Fruit fly (Drosophila melanogaster) whole organism, embryonic: ENCODE data around the gene CG43229.

Experiments
- Atf3 ChIP-seq: fragments of 200-800 bp; sonication (Bioruptor generic); optimal IDR thresholded peaks from 3 replicates; lab custom pipeline; 2016; ENCODE audit warnings: missing biosample characterization, missing genetic modification characterization
- Atf6 ChIP-seq: fragments of 200-800 bp; sonication (Bioruptor generic); IDR thresholded peaks from 2 replicates; pipeline ENCODE4 v1.3.6; 2022; ENCODE audit warnings: missing biosample characterization, missing genetic modification characterization
- B-H2 ChIP-seq: fragments of 200-800 bp; sonication (Bioruptor generic); optimal IDR thresholded peaks from 2 replicates; lab custom pipeline; 2018; ENCODE audit warnings: missing biosample characterization, mild to moderate bottlenecking, missing genetic modification characterization
- Bteb2 ChIP-seq: fragments of 200-800 bp; sonication (Bioruptor generic); optimal IDR thresholded peaks from 2 replicates; lab custom pipeline; 2016; ENCODE audit warnings: missing biosample characterization, missing genetic modification characterization
- CG11560 ChIP-seq: fragments of 200-800 bp; sonication (Bioruptor generic); IDR thresholded peaks from 3 replicates; pipeline ENCODE4 v1.3.6; 2022; ENCODE audit warnings: missing biosample characterization, missing genetic modification characterization
- CG12071 ChIP-seq: fragments of 200-800 bp; sonication (Bioruptor generic); optimal IDR thresholded peaks from 3 replicates; lab custom pipeline; 2018; ENCODE audit warnings: missing biosample characterization, mild to moderate bottlenecking, missing genetic modification characterization
- CG12299 ChIP-seq: fragments of 200-800 bp; sonication (Bioruptor generic); optimal IDR thresholded peaks from 2 replicates; lab custom pipeline; 2018; ENCODE audit warnings: missing biosample characterization, mild to moderate bottlenecking, missing genetic modification characterization
- CG12391 ChIP-seq: fragments of 200-800 bp; sonication (Bioruptor generic); optimal IDR thresholded peaks from 3 replicates; lab custom pipeline; 2018; ENCODE audit warnings: missing biosample characterization, mild to moderate bottlenecking, missing genetic modification characterization, moderate library complexity
- CG13424 ChIP-seq: fragments of 200-800 bp; sonication (Bioruptor generic); optimal IDR thresholded peaks from 2 replicates; lab custom pipeline; 2019; ENCODE audit warnings: missing biosample characterization, mild to moderate bottlenecking, missing genetic modification characterization, moderate library complexity
- CG14965 ChIP-seq: fragments of 200-800 bp; sonication (Bioruptor generic); optimal IDR thresholded peaks from 2 replicates; lab custom pipeline; 2016; ENCODE audit warnings: missing biosample characterization, missing genetic modification characterization, borderline replicate concordance
- CG15601 ChIP-seq: fragments of 200-800 bp; sonication (Bioruptor generic); optimal IDR thresholded peaks from 3 replicates; lab custom pipeline; 2019; ENCODE audit warnings: missing biosample characterization, mild to moderate bottlenecking, missing genetic modification characterization, moderate library complexity
- CG1603 ChIP-seq: fragments of 200-800 bp; sonication (Bioruptor generic); optimal IDR thresholded peaks from 2 replicates; lab custom pipeline; 2019; ENCODE audit warnings: missing biosample characterization, mild to moderate bottlenecking, missing genetic modification characterization, moderate library complexity
- CG17912 ChIP-seq: fragments of 200-800 bp; sonication (Bioruptor generic); optimal IDR thresholded peaks from 2 replicates; lab custom pipeline; 2018; ENCODE audit warnings: missing biosample characterization, mild to moderate bottlenecking, missing genetic modification characterization
- CG1832 ChIP-seq: fragments of 200-800 bp; sonication (Bioruptor generic); optimal IDR thresholded peaks from 2 replicates; lab custom pipeline; 2017; ENCODE audit warnings: missing biosample characterization, mild to moderate bottlenecking, missing genetic modification characterization, inconsistent platforms
- CG18764 ChIP-seq: fragments of 200-800 bp; sonication (Bioruptor generic); optimal IDR thresholded peaks from 3 replicates; lab custom pipeline; 2016; ENCODE audit warnings: missing biosample characterization, missing genetic modification characterization
- CG2120 ChIP-seq: fragments of 200-800 bp; sonication (Bioruptor generic); optimal IDR thresholded peaks from 3 replicates; lab custom pipeline; 2016; ENCODE audit warnings: missing biosample characterization, missing genetic modification characterization
- CG2678 ChIP-seq: fragments of 200-800 bp; sonication (Bioruptor generic); optimal IDR thresholded peaks from 3 replicates; lab custom pipeline; 2019; ENCODE audit warnings: missing biosample characterization, mild to moderate bottlenecking, missing genetic modification characterization, moderate library complexity
- CG32532 ChIP-seq: fragments of 200-800 bp; sonication (Bioruptor generic); IDR thresholded peaks from 2 replicates; pipeline ENCODE4 v1.3.6; 2022; ENCODE audit warnings: missing biosample characterization, missing genetic modification characterization
- CG6272 ChIP-seq: fragments of 200-800 bp; sonication (Bioruptor generic); IDR thresholded peaks from 2 replicates; pipeline ENCODE4 v1.3.6; 2022; ENCODE audit warnings: missing biosample characterization, missing genetic modification characterization
- CG6791 ChIP-seq: fragments of 200-800 bp; sonication (Bioruptor generic); IDR thresholded peaks from 3 replicates; pipeline ENCODE4 v1.3.6; 2022; ENCODE audit warnings: missing biosample characterization, missing genetic modification characterization; ENCODE audit not compliant: partially characterized antibody
- CG7357 ChIP-seq: fragments of 200-800 bp; sonication (Bioruptor generic); IDR thresholded peaks from 3 replicates; pipeline ENCODE4 v1.3.6; 2022; ENCODE audit warnings: missing biosample characterization, missing genetic modification characterization
- CG7987 ChIP-seq: fragments of 200-800 bp; sonication (Bioruptor generic); optimal IDR thresholded peaks from 2 replicates; lab custom pipeline; 2018; ENCODE audit warnings: missing biosample characterization, mild to moderate bottlenecking, missing genetic modification characterization, moderate library complexity
- CG8359 ChIP-seq: fragments of 200-800 bp; sonication (Bioruptor generic); optimal IDR thresholded peaks from 2 replicates; lab custom pipeline; 2017; ENCODE audit warnings: missing biosample characterization, mild to moderate bottlenecking, missing genetic modification characterization, borderline replicate concordance
- CG9876 ChIP-seq: fragments of 200-800 bp; sonication (Bioruptor generic); optimal IDR thresholded peaks from 2 replicates; lab custom pipeline; 2016; ENCODE audit warnings: missing biosample characterization, missing genetic modification characterization
- Dfd ChIP-seq, 2 experiments: fragments of >200 bp; optimal IDR thresholded peaks; 2 replicates each; lab custom pipeline; 2017; ENCODE audit warnings: missing biosample characterization in 2 of 2, missing genetic modification characterization in 2 of 2
- Dll ChIP-seq: fragments of 200-800 bp; sonication (Bioruptor generic); IDR thresholded peaks from 4 replicates; pipeline ENCODE4 v1.3.6; 2022; ENCODE audit warnings: missing biosample characterization, missing genetic modification characterization; ENCODE audit not compliant: partially characterized antibody
- Dref ChIP-seq: fragments of 200-800 bp; sonication (Bioruptor generic); IDR thresholded peaks from 2 replicates; pipeline ENCODE4 v1.3.6; 2022; ENCODE audit warnings: missing biosample characterization, missing genetic modification characterization
- HLH4C ChIP-seq: fragments of 200-800 bp; sonication (Bioruptor generic); IDR thresholded peaks from 3 replicates; pipeline ENCODE4 v1.3.6; 2022; ENCODE audit warnings: missing biosample characterization, missing genetic modification characterization; ENCODE audit not compliant: partially characterized antibody
- Hand ChIP-seq: fragments of 200-800 bp; sonication (Bioruptor generic); optimal IDR thresholded peaks from 2 replicates; lab custom pipeline; 2017; ENCODE audit warnings: mild to moderate bottlenecking, missing biosample characterization, missing genetic modification reagents, missing genetic modification characterization
- Jarid2 ChIP-seq: fragments of 200-800 bp; sonication (Bioruptor generic); optimal IDR thresholded peaks from 3 replicates; lab custom pipeline; 2017; ENCODE audit warnings: mild to moderate bottlenecking, missing biosample characterization, missing genetic modification reagents, missing genetic modification characterization
- Lpt ChIP-seq: fragments of >200 bp; optimal IDR thresholded peaks from 2 replicates; lab custom pipeline; 2018; ENCODE audit warnings: missing biosample characterization, missing genetic modification characterization
- MESR4 ChIP-seq: fragments of 200-800 bp; sonication (Bioruptor generic); optimal IDR thresholded peaks from 2 replicates; lab custom pipeline; 2018; ENCODE audit warnings: missing biosample characterization, mild to moderate bottlenecking, missing genetic modification characterization, moderate library complexity
- Max ChIP-seq: fragments of 200-800 bp; sonication (Bioruptor generic); optimal IDR thresholded peaks from 2 replicates; lab custom pipeline; 2016; ENCODE audit warnings: missing biosample characterization, mild to moderate bottlenecking, missing genetic modification characterization
- NFAT ChIP-seq: fragments of 200-800 bp; sonication (Bioruptor generic); IDR thresholded peaks from 2 replicates; pipeline ENCODE4 v1.3.6; 2022; ENCODE audit warnings: missing biosample characterization, missing genetic modification characterization
- Pdp1 ChIP-seq, 2 experiments: fragments of 200-800 bp; sonication (Bioruptor generic); optimal IDR thresholded peaks; 3 replicates each; lab custom pipeline; 2016; ENCODE audit warnings: missing biosample characterization in 2 of 2, missing genetic modification characterization in 2 of 2, mild to moderate bottlenecking in 1 of 2, moderate library complexity in 1 of 2
- Rfx ChIP-seq: fragments of 200-800 bp; sonication (Bioruptor generic); IDR thresholded peaks from 2 replicates; pipeline ENCODE4 v1.3.6; 2022; ENCODE audit warnings: missing biosample characterization, missing genetic modification characterization
- YL-1 ChIP-seq: fragments of 200-800 bp; sonication (Bioruptor generic); optimal IDR thresholded peaks from 3 replicates; lab custom pipeline; 2017; ENCODE audit warnings: missing biosample characterization, mild to moderate bottlenecking, missing genetic modification characterization
- az2 ChIP-seq: fragments of 200-800 bp; sonication (Bioruptor generic); optimal IDR thresholded peaks from 3 replicates; lab custom pipeline; 2016; ENCODE audit warnings: missing biosample characterization, missing genetic modification characterization
- bbx ChIP-seq: fragments of 200-800 bp; sonication (Bioruptor generic); IDR thresholded peaks from 2 replicates; pipeline ENCODE4 v1.3.6; 2022; ENCODE audit warnings: missing biosample characterization, missing genetic modification characterization; ENCODE audit not compliant: partially characterized antibody
- br ChIP-seq: fragments of >200 bp; optimal IDR thresholded peaks from 2 replicates; lab custom pipeline; 2017
- chn ChIP-seq: fragments of 200-800 bp; sonication (Bioruptor generic); optimal IDR thresholded peaks from 2 replicates; lab custom pipeline; 2016; ENCODE audit warnings: missing biosample characterization, missing genetic modification characterization
- ci ChIP-seq: fragments of 200-800 bp; sonication (Bioruptor generic); IDR thresholded peaks from 3 replicates; pipeline ENCODE4 v1.3.6; 2022; ENCODE audit warnings: missing biosample characterization, missing genetic modification characterization
- dimm ChIP-seq: fragments of 200-800 bp; sonication (Bioruptor generic); IDR thresholded peaks from 2 replicates; pipeline ENCODE4 v1.3.6; 2022; ENCODE audit warnings: missing biosample characterization, missing genetic modification characterization
- fd64A ChIP-seq: fragments of 200-800 bp; sonication (Bioruptor generic); optimal IDR thresholded peaks from 3 replicates; lab custom pipeline; 2018; ENCODE audit warnings: missing biosample characterization, mild to moderate bottlenecking, missing genetic modification characterization
- h ChIP-seq: fragments of >200 bp; optimal IDR thresholded peaks from 2 replicates; lab custom pipeline; 2017
- hb ChIP-seq: fragments of 200-800 bp; sonication (Bioruptor generic); IDR thresholded peaks from 3 replicates; pipeline ENCODE4 v1.3.6; 2022; ENCODE audit warnings: missing biosample characterization, missing genetic modification characterization; ENCODE audit not compliant: partially characterized antibody
- nau ChIP-seq: fragments of 200-800 bp; sonication (Bioruptor generic); optimal IDR thresholded peaks from 3 replicates; lab custom pipeline; 2017; ENCODE audit warnings: missing biosample characterization, mild to moderate bottlenecking, missing genetic modification characterization, missing genetic modification reagents
- salm ChIP-seq: fragments of 200-800 bp; sonication (Bioruptor generic); optimal IDR thresholded peaks from 2 replicates; lab custom pipeline; 2018; ENCODE audit warnings: missing biosample characterization, mild to moderate bottlenecking, missing genetic modification characterization
- sug ChIP-seq: fragments of 200-800 bp; optimal IDR thresholded peaks from 2 replicates; lab custom pipeline; 2019; ENCODE audit warnings: missing biosample characterization, mild to moderate bottlenecking, missing genetic modification characterization, moderate library complexity
- vnd ChIP-seq: fragments of 200-800 bp; sonication (Bioruptor generic); IDR thresholded peaks from 3 replicates; pipeline ENCODE4 v1.3.6; 2022; ENCODE audit warnings: missing biosample characterization, missing genetic modification characterization; ENCODE audit not compliant: partially characterized antibody

CG43229 gene

dm6 chrX:18101098-18101711, 37.1 kb upstream of the CG43229 start, which contains the start of gene Mvb12 (continued):
- 0 out of 2 replicates have a peak, but pooled peaks have one; percentile 12 for TF ChIP-seq CG32532 (GFP tag; lab: Robert Waterston, UW)
- peak; percentile 3 for TF ChIP-seq CG12299 (tag; lab: Kevin White, UChicago)
- no peak for TF ChIP-seq CG9876 (GFP tag; lab: Kevin White, UChicago)
- peak; percentile 48 for TF ChIP-seq CG1603 (tag; lab: Kevin White, UChicago)
- TF ChIP-seq Rfx = 0 out of 2 replicates have a peak, but pooled peaks have one; percentile 19
- TF ChIP-seq Dfd (GFP tag; optimal IDR thresholded peaks at IDR 0.05; lab: Kevin White, UChicago) = no peak
- peak; percentile 5 for TF ChIP-seq chn (GFP tag; lab: Kevin White, UChicago)
- no peak for TF ChIP-seq CG6272 (GFP tag; lab: Robert Waterston, UW)
- peak; percentile 54 for TF ChIP-seq MESR4 (GFP tag; lab: Kevin White, UChicago)
- TF ChIP-seq vnd (GFP tag; lab: Robert Waterston, UW) = peak; percentile 19; the same call in 2 of the 3 replicates
- peak; percentile 23 for TF ChIP-seq CG2678 (tag; lab: Kevin White, UChicago)
- peak; percentile 7 for TF ChIP-seq sug (tag; lab: Kevin White, UChicago)
- peak in 1 of 2 experiments; percentile 0 for TF ChIP-seq Pdp1 (GFP tag; optimal IDR thresholded peaks at IDR 0.05; lab: Kevin White, UChicago)
- peak; percentile 62 for TF ChIP-seq Jarid2 (GFP tag; lab: Kevin White, UChicago)
- peak; percentile 1 for TF ChIP-seq salm
- TF ChIP-seq CG15601 (tag; lab: Kevin White, UChicago) = peak; percentile 45
- TF ChIP-seq CG1832 (GFP tag; lab: Kevin White, UChicago) = no peak
- no peak for TF ChIP-seq Lpt (GFP tag; lab: Kevin White, UChicago)
- peak; percentile 7 for TF ChIP-seq CG12071 (GFP tag; lab: Kevin White, UChicago)
- TF ChIP-seq nau = peak; percentile 15
- 0 out of 2 replicates have a peak, but pooled peaks have one; percentile 18 for TF ChIP-seq Atf6
- peak; percentile 74 for TF ChIP-seq bbx
- no peak for TF ChIP-seq CG8359
- peak; percentile 60; the same call in 2 of the 3 replicates for TF ChIP-seq ci (GFP tag; lab: Robert Waterston, UW)
- peak; percentile 23 for TF ChIP-seq YL-1 (GFP tag; lab: Kevin White, UChicago)
- TF ChIP-seq Dref (GFP tag; lab: Robert Waterston, UW) = peak; percentile 65
- no peak for TF ChIP-seq Bteb2

dm6 chrX:18101778-18102177, 36.6 kb upstream of the CG43229 start, which contains the start of gene Taf8:
Gene Taf8, plus strand, starts transcription at chrX:18101970.
- TF ChIP-seq h (lab: Kevin White, UChicago) (no peak), fd64A (GFP tag; lab: Kevin White, UChicago) (no peak), CG6791 (GFP tag; lab: Robert Waterston, UW) (peak; percentile 81), CG7357 (GFP tag; lab: Robert Waterston, UW) (peak; percentile 70), hb (peak; percentile 54; the same call in 1 of the 3 replicates), CG18764 (GFP tag; lab: Kevin White, UChicago) (no peak), CG7987 (GFP tag; lab: Kevin White, UChicago) (no peak), CG11560 (no peak), Dll (GFP tag; lab: Robert Waterston, UW) (peak; percentile 63; the same call in 3 of the 4 replicates), CG14965 (no peak), HLH4C (GFP tag; lab: Robert Waterston, UW) (peak; percentile 37; the same call in 2 of the 3 replicates), az2 (GFP tag; lab: Kevin White, UChicago) (no peak), Hand (GFP tag; lab: Kevin White, UChicago) (no peak), CG13424 (tag; lab: Kevin White, UChicago) (no peak), NFAT (peak; percentile 39; the same call in 1 of the 2 replicates), CG12391 (tag; lab: Kevin White, UChicago) (no peak), Atf3 (GFP tag; lab: Kevin White, UChicago) (no peak), br (no peak), Max (no peak), CG17912 (no peak), CG2120 (peak; percentile 21), B-H2 (GFP tag; lab: Kevin White, UChicago) (no peak), CG1603 (tag; lab: Kevin White, UChicago) (peak; percentile 20), dimm (no peak)
